Worm (Caenorhabditis elegans) whole organism, midembryonic: ENCODE data around the gene plpr-1.

Experiments used
- T22C8.4 ChIP-seq: fragments of 200-800 bp; sonication (Bioruptor generic); IDR thresholded peaks from 2 replicates; pipeline ENCODE4 v1.3.6; 2022; ENCODE audit warnings: missing genetic modification characterization, missing compliant biosample characterization
- cog-1 ChIP-seq: sonication (generic microtip); optimal IDR thresholded peaks from 2 replicates; lab custom pipeline; 2016; ENCODE audit warnings: missing genetic modification characterization, missing compliant biosample characterization
- flt-1 ChIP-seq: fragments of 200-800 bp; sonication (Bioruptor generic); IDR thresholded peaks from 2 replicates; pipeline ENCODE4 v1.3.6; 2022; ENCODE audit warnings: missing genetic modification characterization, missing compliant biosample characterization
- klf-2 ChIP-seq: fragments of 200-800 bp; sonication (Bioruptor generic); conservative IDR thresholded peaks from 2 replicates; pipeline ENCODE4 v1.3.6; 2022; ENCODE audit warnings: missing genetic modification reagents, missing genetic modification characterization, missing compliant biosample characterization
- ref-1 ChIP-seq: fragments of 200-800 bp; sonication (Bioruptor generic); conservative IDR thresholded peaks from 2 replicates; pipeline ENCODE4 v1.3.6; 2022; ENCODE audit warnings: missing genetic modification reagents, missing genetic modification characterization, missing compliant biosample characterization
- tab-1 ChIP-seq: fragments of 200-800 bp; sonication (Bioruptor generic); IDR thresholded peaks from 2 replicates; pipeline ENCODE4 v1.3.6; 2022; ENCODE audit warnings: missing genetic modification characterization, missing compliant biosample characterization
- ztf-23 ChIP-seq: fragments of 200-800 bp; sonication (Bioruptor generic); IDR thresholded peaks from 2 replicates; pipeline ENCODE4 v1.3.6; 2022; ENCODE audit warnings: missing genetic modification reagents, missing genetic modification characterization, missing compliant biosample characterization

- no peak for TF ChIP-seq cog-1 (tag; lab: Kevin White, UChicago)
- no peak for TF ChIP-seq flt-1 (GFP tag; lab: Robert Waterston, UW)
- no peak for TF ChIP-seq klf-2 (GFP tag; lab: Robert Waterston, UW)
- TF ChIP-seq ref-1 (GFP tag; lab: Robert Waterston, UW) = no peak
- no peak for TF ChIP-seq T22C8.4 (GFP tag; lab: Robert Waterston, UW)
- no peak for TF ChIP-seq ztf-23 (GFP tag; lab: Robert Waterston, UW)
- no peak for TF ChIP-seq tab-1 (GFP tag; lab: Robert Waterston, UW)
Observed at ce11 chrII:11261173-11261572, 39.1 kb downstream of the plpr-1 start, which contains the start of gene T05B9.1.
